Worm (Caenorhabditis elegans) whole organism, L4 larva: ENCODE data around the gene ZK809.8.

Experiments used
- F49E8.2 ChIP-seq: sonication (generic microtip); optimal IDR thresholded peaks from 2 replicates; lab custom pipeline; 2016; ENCODE audit warnings: missing compliant biosample characterization, mild to moderate bottlenecking, missing genetic modification characterization, borderline replicate concordance
- aly-2 ChIP-seq: sonication (generic microtip); optimal IDR thresholded peaks from 2 replicates; lab custom pipeline; 2018; ENCODE audit warnings: missing biosample characterization, missing genetic modification characterization
- egl-43 ChIP-seq: fragments of 200-800 bp; sonication (Bioruptor generic); IDR thresholded peaks from 2 replicates; pipeline ENCODE4 v1.3.6; 2022; ENCODE audit warnings: missing genetic modification reagents, missing genetic modification characterization, missing compliant biosample characterization
- lin-1 ChIP-seq: fragments of 200-800 bp; sonication (Bioruptor generic); IDR thresholded peaks from 2 replicates; pipeline ENCODE4 v1.3.6; 2022; ENCODE audit warnings: missing genetic modification reagents, missing genetic modification characterization, missing compliant biosample characterization
- mxl-2 ChIP-seq: fragments of 200-800 bp; sonication (Bioruptor generic); conservative IDR thresholded peaks from 2 replicates; pipeline ENCODE4 v1.3.6; 2022; ENCODE audit warnings: missing genetic modification reagents, missing genetic modification characterization, missing compliant biosample characterization
- nhr-11 ChIP-seq: fragments of 150-350 bp; optimal IDR thresholded peaks from 2 replicates; lab custom pipeline; 2014; ENCODE audit warnings: missing biosample characterization, missing genetic modification characterization
- nhr-237 ChIP-seq: sonication (generic microtip); optimal IDR thresholded peaks from 2 replicates; lab custom pipeline; 2017; ENCODE audit warnings: missing biosample characterization, missing genetic modification characterization
- nhr-42 ChIP-seq: fragments of 200-800 bp; sonication (Bioruptor generic); IDR thresholded peaks from 2 replicates; pipeline ENCODE4 v1.3.6; 2022; ENCODE audit warnings: missing genetic modification characterization, missing compliant biosample characterization
- zfp-2 ChIP-seq: sonication (generic microtip); optimal IDR thresholded peaks from 2 replicates; lab custom pipeline; 2016; ENCODE audit warnings: mild to moderate bottlenecking, missing genetic modification characterization, missing compliant biosample characterization

DNA sequence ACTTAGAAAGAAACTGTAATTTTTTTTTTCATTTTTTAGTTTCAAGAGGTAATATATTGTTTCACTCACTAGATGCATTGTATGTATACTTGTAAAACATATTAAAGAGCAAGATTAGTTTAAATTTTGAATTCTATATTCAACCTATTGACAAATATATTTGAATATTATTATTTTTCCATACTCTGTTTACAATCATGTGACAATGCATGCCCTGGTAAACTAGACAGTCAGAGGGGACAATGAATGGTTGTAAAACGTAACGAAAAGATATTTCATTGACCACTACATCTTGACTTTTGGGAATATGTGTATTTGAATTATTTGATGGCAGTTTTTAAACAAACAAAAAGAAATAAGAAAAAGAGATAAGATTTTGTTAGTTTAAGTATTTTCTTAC lies 26.5 kb downstream of the ZK809.8 start:
- TF ChIP-seq nhr-42 (GFP tag; lab: Robert Waterston, UW) = no peak
- no peak for TF ChIP-seq egl-43 (GFP tag; lab: Robert Waterston, UW)
- TF ChIP-seq mxl-2 (GFP tag; lab: Robert Waterston, UW) = no peak
- TF ChIP-seq nhr-11 = no peak
- TF ChIP-seq aly-2 (tag; lab: Kevin White, UChicago) = no peak
- TF ChIP-seq lin-1 (GFP tag; lab: Robert Waterston, UW) = no peak
- no peak for TF ChIP-seq nhr-237 (tag; lab: Kevin White, UChicago)
- no peak for TF ChIP-seq zfp-2
- no peak for TF ChIP-seq F49E8.2 (tag; lab: Kevin White, UChicago)
